Fruit fly (Drosophila melanogaster): ENCODE measurements around the gene CG6244.

Gene CG6244

dm6 chr3L:15791072-15791471, 17.1 kb upstream of the CG6244 start:
- TF ChIP-seq Ets65A (GFP tag) (peak; percentile 71), HmgZ (tag; optimal IDR thresholded peaks at IDR 0.05) (no peak), chm (GFP tag; IDR thresholded peaks at IDR 0.05) (0 out of 2 replicates have a peak, but pooled peaks have one; percentile 33), CG12942 (GFP tag; optimal IDR thresholded peaks at IDR 0.05) (no peak), pros (GFP tag; optimal IDR thresholded peaks at IDR 0.05) (peak; percentile 34), twi (tag; optimal IDR thresholded peaks at IDR 0.05) (peak; percentile 96), H2.0 (GFP tag; IDR thresholded peaks at IDR 0.05) (no peak)

DNA sequence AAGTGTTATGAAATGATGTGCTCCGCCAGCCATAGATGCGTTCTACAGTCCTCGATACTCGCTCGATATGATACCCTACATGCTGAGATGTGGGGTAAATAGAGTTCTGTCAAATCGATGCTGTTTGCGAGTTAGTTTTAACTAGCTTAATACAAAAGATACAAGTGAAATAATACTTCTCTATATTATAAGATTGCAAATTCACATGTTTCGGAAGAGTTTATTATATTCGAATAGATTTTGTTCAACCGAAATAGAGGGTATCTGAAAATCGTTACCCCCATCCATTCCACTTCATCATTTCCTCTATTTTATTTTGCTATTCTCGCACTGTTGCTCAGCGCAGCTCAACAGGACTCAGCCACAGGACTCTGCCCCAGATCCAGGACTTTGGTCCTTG, 13.8 kb upstream of the CG6244 start:
- TF ChIP-seq CG5953 (GFP tag; IDR thresholded peaks at IDR 0.05) (no peak), caup (GFP tag; optimal IDR thresholded peaks at IDR 0.05; ENCODE audit: severe bottlenecking) (peak; percentile 0), fd102C (GFP tag; optimal IDR thresholded peaks at IDR 0.05) (peak; percentile 85), pum (GFP tag; optimal IDR thresholded peaks at IDR 0.05) (no peak), Hr3 (GFP tag; optimal IDR thresholded peaks at IDR 0.05) (peak; percentile 3), CoRest (tag; optimal IDR thresholded peaks at IDR 0.05) (peak; percentile 31), h (optimal IDR thresholded peaks at IDR 0.05) (no peak), Atf3 (GFP tag; optimal IDR thresholded peaks at IDR 0.05) (peak; percentile 20), CG6689 (GFP tag; IDR thresholded peaks at IDR 0.05) (peak; percentile 24; the same call in 1 of the 2 replicates), Chrac-16 (GFP tag; optimal IDR thresholded peaks at IDR 0.05) (peak; percentile 36), D19A (tag; optimal IDR thresholded peaks at IDR 0.05) (peak; percentile 54), Rx (GFP tag; IDR thresholded peaks at IDR 0.05) (no peak), CG7556 (GFP tag; optimal IDR thresholded peaks at IDR 0.05) (peak; percentile 54), dmrt11E (tag; optimal IDR thresholded peaks at IDR 0.05) (peak; percentile 81), CG32532 (GFP tag; IDR thresholded peaks at IDR 0.05) (peak; percentile 44), chif (GFP tag; optimal IDR thresholded peaks at IDR 0.05) (peak; percentile 26 to 68), CG2202 (tag; optimal IDR thresholded peaks at IDR 0.05) (peak; percentile 35), CG6654 (GFP tag; optimal IDR thresholded peaks at IDR 0.05) (no peak), slbo (GFP tag; IDR thresholded peaks at IDR 0.05) (peak; percentile 38), scrt (GFP tag; optimal IDR thresholded peaks at IDR 0.05) (peak; percentile 60), pnt (GFP tag; optimal IDR thresholded peaks at IDR 0.05) (peak; percentile 1), CG18599 (GFP tag; optimal IDR thresholded peaks at IDR 0.05) (peak; percentile 63), gt (GFP tag; IDR thresholded peaks at IDR 0.05) (no peak), sens (GFP tag) (peak; percentile 27), ewg (GFP tag; optimal IDR thresholded peaks at IDR 0.05) (peak; percentile 15), CG10209 (GFP tag; optimal IDR thresholded peaks at IDR 0.05) (peak; percentile 37), CG3726 (GFP tag; IDR thresholded peaks at IDR 0.05) (no peak), Mad (GFP tag; optimal IDR thresholded peaks at IDR 0.05) (peak; percentile 31), sr (GFP tag; IDR thresholded peaks at IDR 0.05) (no peak), lab (GFP tag; optimal IDR thresholded peaks at IDR 0.05) (peak; percentile 51), CG12391 (tag; optimal IDR thresholded peaks at IDR 0.05) (peak; percentile 56), lilli (GFP tag; optimal IDR thresholded peaks at IDR 0.05) (peak; percentile 46), danr (GFP tag; IDR thresholded peaks at IDR 0.05) (no peak), CG10366 (GFP tag; IDR thresholded peaks at IDR 0.05) (peak; percentile 49; the same call in 1 of the 2 replicates), CG5245 (GFP tag; optimal IDR thresholded peaks at IDR 0.05) (peak; percentile 1), CG10979 (tag; optimal IDR thresholded peaks at IDR 0.05) (peak; percentile 53), eve (GFP tag; optimal IDR thresholded peaks at IDR 0.05) (peak in 1 of 2 experiments; percentile 50), CG10274 (GFP tag; optimal IDR thresholded peaks at IDR 0.05) (peak; percentile 0), gsb-n (tag; optimal IDR thresholded peaks at IDR 0.05) (peak; percentile 36), CG13894 (tag; optimal IDR thresholded peaks at IDR 0.05) (no peak), CG30431 (GFP tag; optimal IDR thresholded peaks at IDR 0.05) (peak; percentile 29), CG8388 (GFP tag; optimal IDR thresholded peaks at IDR 0.05) (peak; percentile 45), CG7786 (GFP tag; optimal IDR thresholded peaks at IDR 0.05) (peak; percentile 26), CG17328 (GFP tag; IDR thresholded peaks at IDR 0.05) (peak; percentile 77)

Data from whole organism, embryonic.